Fruit fly (Drosophila melanogaster): Measurements from ENCODE around the gene CG31643.

The CG31643 gene

DNA sequence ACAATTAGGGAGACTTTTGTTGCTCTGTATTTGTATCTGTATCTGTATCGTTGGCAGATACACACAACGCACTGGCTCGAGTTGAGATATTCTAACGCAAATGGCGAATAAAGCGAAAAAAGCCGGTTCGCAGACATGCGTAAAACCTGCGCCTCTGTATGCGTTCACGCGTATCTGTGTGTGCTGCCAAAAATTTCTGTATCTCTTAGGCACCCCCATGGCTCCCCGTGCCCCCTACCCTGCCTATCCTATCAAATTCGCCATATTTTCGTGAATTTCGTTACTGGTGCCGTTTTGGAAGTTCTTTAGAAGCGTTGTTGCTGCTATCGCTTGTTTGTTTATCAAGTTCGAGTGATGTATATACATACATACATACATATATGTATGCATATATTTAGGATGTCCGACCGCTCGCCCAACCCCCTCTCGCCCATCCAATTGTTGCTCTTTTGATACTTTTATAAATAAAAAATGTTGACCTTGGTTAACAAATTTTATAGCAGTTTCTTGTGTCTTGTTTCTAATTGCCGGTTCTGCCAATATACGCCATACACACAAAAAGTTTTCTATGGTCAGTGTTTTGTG is 47.9 kb downstream of the CG31643 start (continued):
- TF ChIP-seq sens-2 (GFP tag; IDR thresholded peaks at IDR 0.05), result no peak
- TF ChIP-seq CG3407 (GFP tag; optimal IDR thresholded peaks at IDR 0.05), result no peak
- TF ChIP-seq CG5953 (GFP tag; IDR thresholded peaks at IDR 0.05), result no peak
- TF ChIP-seq CG32767 (GFP tag; IDR thresholded peaks at IDR 0.05), result peak; percentile 83
- peak; percentile 20; the same call in 1 of the 3 replicates for TF ChIP-seq CG34422 (GFP tag; IDR thresholded peaks at IDR 0.05)
- TF ChIP-seq ind (GFP tag; optimal IDR thresholded peaks at IDR 0.05), result no peak
- peak; percentile 31 for TF ChIP-seq Fer1 (GFP tag; optimal IDR thresholded peaks at IDR 0.05)
- peak; percentile 98 for TF ChIP-seq rib (GFP tag; IDR thresholded peaks at IDR 0.05)
- TF ChIP-seq cas (GFP tag; IDR thresholded peaks at IDR 0.05), result 0 out of 2 replicates have a peak, but pooled peaks have one; percentile 9
- TF ChIP-seq CG31365 (tag; optimal IDR thresholded peaks at IDR 0.05), result no peak
- peak; percentile 68 for TF ChIP-seq mirr (GFP tag; optimal IDR thresholded peaks at IDR 0.05)
- no peak for TF ChIP-seq da (GFP tag; optimal IDR thresholded peaks at IDR 0.05)
- peak; percentile 36; the same call in 1 of the 2 replicates for TF ChIP-seq vvl (GFP tag; IDR thresholded peaks at IDR 0.05)
- no peak for TF ChIP-seq CG2116 (GFP tag; optimal IDR thresholded peaks at IDR 0.05)
- TF ChIP-seq CG10321 (GFP tag; IDR thresholded peaks at IDR 0.05), result no peak
- TF ChIP-seq CG5245 (GFP tag; optimal IDR thresholded peaks at IDR 0.05), result no peak
- TF ChIP-seq CG6175 (GFP tag; IDR thresholded peaks at IDR 0.05), result 0 out of 3 replicates have a peak, but pooled peaks have one; percentile 34
- TF ChIP-seq CG10209 (GFP tag; optimal IDR thresholded peaks at IDR 0.05), result no peak
- no peak for TF ChIP-seq zen2 (GFP tag; IDR thresholded peaks at IDR 0.05; ENCODE audit: partially characterized antibody)
- TF ChIP-seq ftz-f1 (GFP tag; optimal IDR thresholded peaks at IDR 0.05), result peak; percentile 10
- no peak for TF ChIP-seq Elba2 (GFP tag; optimal IDR thresholded peaks at IDR 0.05)
- TF ChIP-seq CG10366 (GFP tag; IDR thresholded peaks at IDR 0.05), result no peak
- no peak for TF ChIP-seq CG17568 (GFP tag; optimal IDR thresholded peaks at IDR 0.05)
- peak; percentile 27 for TF ChIP-seq cg (GFP tag; optimal IDR thresholded peaks at IDR 0.05)
- no peak for TF ChIP-seq nerfin-1 (tag; optimal IDR thresholded peaks at IDR 0.05)
- no peak for TF ChIP-seq Bdp1 (GFP tag; optimal IDR thresholded peaks at IDR 0.05)
- TF ChIP-seq CG6654 (GFP tag; optimal IDR thresholded peaks at IDR 0.05), result no peak
- TF ChIP-seq jing (GFP tag; optimal IDR thresholded peaks at IDR 0.05), result no peak
- no peak for TF ChIP-seq Blimp-1 (GFP tag; optimal IDR thresholded peaks at IDR 0.05)
- TF ChIP-seq chinmo (GFP tag; IDR thresholded peaks at IDR 0.05; ENCODE audit: partially characterized antibody), result peak; percentile 90; the same call in 3 of the 4 replicates
- TF ChIP-seq B-H2 (GFP tag; optimal IDR thresholded peaks at IDR 0.05), result peak; percentile 79
- peak; percentile 18 for TF ChIP-seq schlank (tag; optimal IDR thresholded peaks at IDR 0.05)
- peak; percentile 41 for TF ChIP-seq sug (tag; optimal IDR thresholded peaks at IDR 0.05)
- TF ChIP-seq CG12769 (tag; optimal IDR thresholded peaks at IDR 0.05), result peak; percentile 36
- TF ChIP-seq abd-A (tag; optimal IDR thresholded peaks at IDR 0.05), result peak; percentile 93

DNA sequence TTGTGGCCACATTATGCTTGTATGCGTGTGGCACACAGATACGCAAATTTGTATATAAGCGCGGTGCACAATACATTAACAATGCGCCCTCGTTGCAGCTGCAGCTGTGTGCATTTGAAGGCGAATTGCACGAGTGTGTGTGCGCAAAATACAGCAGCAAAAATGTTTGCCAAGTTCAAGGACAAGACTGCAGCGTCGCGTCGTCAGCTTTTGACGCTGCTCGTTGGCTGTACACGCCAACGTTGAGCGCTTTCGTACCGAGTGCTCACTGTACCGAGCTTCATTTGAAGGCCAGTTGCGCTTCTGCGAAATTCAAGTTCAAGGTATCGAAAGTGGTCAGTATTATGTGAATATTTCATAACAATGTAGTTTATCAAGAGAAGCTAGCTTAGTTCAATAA is 48.9 kb downstream of the CG31643 start:
- 0 out of 2 replicates have a peak, but pooled peaks have one; percentile 33 for TF ChIP-seq CG8765 (GFP tag; IDR thresholded peaks at IDR 0.05)
- TF ChIP-seq CG33213 (GFP tag; optimal IDR thresholded peaks at IDR 0.05), result no peak
- TF ChIP-seq Med (GFP tag), result peak; percentile 13
- no peak for TF ChIP-seq vnd (GFP tag; IDR thresholded peaks at IDR 0.05; ENCODE audit: partially characterized antibody)
- TF ChIP-seq Sin3A (optimal IDR thresholded peaks at IDR 0.05), result no peak
- TF ChIP-seq Hr39 (optimal IDR thresholded peaks at IDR 0.05), result no peak
- TF ChIP-seq Dll (GFP tag; IDR thresholded peaks at IDR 0.05; ENCODE audit: partially characterized antibody), result no peak
- TF ChIP-seq CG17361 (GFP tag; IDR thresholded peaks at IDR 0.05), result no peak
- peak; percentile 5 for TF ChIP-seq grau (tag; optimal IDR thresholded peaks at IDR 0.05)
- peak; percentile 27; the same call in 1 of the 2 replicates for TF ChIP-seq sob (GFP tag; IDR thresholded peaks at IDR 0.05)

Measured in whole organism, embryonic.